Worm (Caenorhabditis elegans): ENCODE results near the gene K08F8.15.

K08F8.15 gene

ce11 chrII:8742006-8742847, 24.4 kb upstream of the K08F8.15 start (continued):
- no peak for TF ChIP-seq lim-7 (GFP tag; IDR thresholded peaks at IDR 0.05)
- peak; percentile 77 for TF ChIP-seq tra-1 (GFP tag; IDR thresholded peaks at IDR 0.05)
- TF ChIP-seq D1046.2 (GFP tag; IDR thresholded peaks at IDR 0.05), result no peak
- TF ChIP-seq nhr-11 (tag; optimal IDR thresholded peaks at IDR 0.05), result peak; percentile 97
- peak; percentile 59 for TF ChIP-seq php-3 (GFP tag; IDR thresholded peaks at IDR 0.05)
- no peak for TF ChIP-seq ztf-11 (tag; optimal IDR thresholded peaks at IDR 0.05)
- TF ChIP-seq ctbp-1 (GFP tag; IDR thresholded peaks at IDR 0.05), result no peak
- TF ChIP-seq daf-12 (tag; optimal IDR thresholded peaks at IDR 0.05), result no peak
- TF ChIP-seq lin-1 (GFP tag; IDR thresholded peaks at IDR 0.05), result peak; percentile 74
- TF ChIP-seq ZK337.2 (GFP tag; IDR thresholded peaks at IDR 0.05), result no peak
- TF ChIP-seq madf-5 (GFP tag; IDR thresholded peaks at IDR 0.05), result no peak
- TF ChIP-seq zag-1 (tag; optimal IDR thresholded peaks at IDR 0.05), result no peak
- TF ChIP-seq attf-4 (tag; optimal IDR thresholded peaks at IDR 0.05), result no peak
- 0 out of 2 replicates have a peak, but pooled peaks have one; percentile 8 for TF ChIP-seq hmg-1.1 (GFP tag; IDR thresholded peaks at IDR 0.05)
- peak; percentile 69 for TF ChIP-seq dmd-6 (GFP tag; IDR thresholded peaks at IDR 0.05)
- no peak for TF ChIP-seq lin-29 (GFP tag; IDR thresholded peaks at IDR 0.05)
- TF ChIP-seq ZK546.5 (tag; optimal IDR thresholded peaks at IDR 0.05), result no peak
- TF ChIP-seq jun-1 (tag; optimal IDR thresholded peaks at IDR 0.05), result no peak
- TF ChIP-seq nhr-25 (tag; optimal IDR thresholded peaks at IDR 0.05; ENCODE audit: borderline replicate concordance, insufficient read depth), result peak; percentile 66
- no peak for TF ChIP-seq fos-1 (tag; optimal IDR thresholded peaks at IDR 0.05)
- peak; percentile 30 for TF ChIP-seq nhr-77 (tag; optimal IDR thresholded peaks at IDR 0.05)
- no peak for TF ChIP-seq daf-16 (GFP tag; optimal IDR thresholded peaks at IDR 0.05)
- TF ChIP-seq daf-16 (tag; optimal IDR thresholded peaks at IDR 0.05), result peak; percentile 76
- peak; percentile 68 for TF ChIP-seq dve-1 (tag; optimal IDR thresholded peaks at IDR 0.05; ENCODE audit: insufficient read depth)
- TF ChIP-seq F26F4.8 (GFP tag; conservative IDR thresholded peaks at IDR 0.05), result no peak
- no peak for TF ChIP-seq T20F7.1 (GFP tag; optimal IDR thresholded peaks at IDR 0.05)
- peak; percentile 15 for TF ChIP-seq lin-13 (GFP tag; optimal IDR thresholded peaks at IDR 0.05)
- TF ChIP-seq zfp-2 (tag; optimal IDR thresholded peaks at IDR 0.05), result no peak
- TF ChIP-seq nhr-48 (tag; optimal IDR thresholded peaks at IDR 0.05), result peak; percentile 96
- TF ChIP-seq mdt-29 (GFP tag; IDR thresholded peaks at IDR 0.05), result peak; percentile 62; the same call in 1 of the 2 replicates
- TF ChIP-seq lir-3 (tag; optimal IDR thresholded peaks at IDR 0.05), result no peak
- TF ChIP-seq zip-11 (GFP tag; IDR thresholded peaks at IDR 0.05), result no peak
- no peak for TF ChIP-seq T26A8.4 (GFP tag; IDR thresholded peaks at IDR 0.05)
- TF ChIP-seq arid-1 (GFP tag; conservative IDR thresholded peaks at IDR 0.05), result no peak
- TF ChIP-seq cey-2 (tag; optimal IDR thresholded peaks at IDR 0.05; ENCODE audit: borderline replicate concordance, insufficient read depth), result peak; percentile 74
- peak in 1 of 2 experiments; percentile 99 for TF ChIP-seq unc-62 (GFP tag; optimal IDR thresholded peaks at IDR 0.05 in 1 of 2)
- no peak for TF ChIP-seq unc-62 (tag; optimal IDR thresholded peaks at IDR 0.05)
- TF ChIP-seq Y105C5A.15 (GFP tag; IDR thresholded peaks at IDR 0.05), result no peak
- peak in 1 of 2 experiments; percentile 58 for TF ChIP-seq lsy-2 (tag; optimal IDR thresholded peaks at IDR 0.05)
- TF ChIP-seq egl-43 (GFP tag; IDR thresholded peaks at IDR 0.05), result no peak
- no peak for TF ChIP-seq ceh-82 (tag; optimal IDR thresholded peaks at IDR 0.05)
- no peak for TF ChIP-seq lin-15B (tag; optimal IDR thresholded peaks at IDR 0.05)
- TF ChIP-seq fkh-10 (GFP tag; optimal IDR thresholded peaks at IDR 0.05), result no peak
- no peak for TF ChIP-seq ceh-44 (GFP tag; IDR thresholded peaks at IDR 0.05)

All from whole organism, L4 larva.